Worm (Caenorhabditis elegans) whole organism, late embryonic: Measurements from ENCODE around the gene T19D12.1.

Experiments used
- C08G9.2 ChIP-seq: sonication (generic microtip); optimal IDR thresholded peaks from 2 replicates; lab custom pipeline; 2016; ENCODE audit warnings: mild to moderate bottlenecking, missing genetic modification characterization, moderate library complexity, missing compliant biosample characterization
- F13H6.1 ChIP-seq: sonication (generic microtip); optimal IDR thresholded peaks from 2 replicates; lab custom pipeline; 2016; ENCODE audit warnings: missing genetic modification characterization, missing compliant biosample characterization
- K02D7.2 ChIP-seq: sonication (generic microtip); optimal IDR thresholded peaks from 2 replicates; lab custom pipeline; 2017; ENCODE audit warnings: mild to moderate bottlenecking, missing genetic modification characterization, missing compliant biosample characterization
- K09A11.1 ChIP-seq: sonication (generic microtip); optimal IDR thresholded peaks from 2 replicates; lab custom pipeline; 2017; ENCODE audit warnings: antibody characterized with exemption, mild to moderate bottlenecking, missing genetic modification characterization, missing compliant biosample characterization; ENCODE audit not compliant: insufficient read depth
- T23F11.4 ChIP-seq: fragments of 200-800 bp; sonication (Bioruptor generic); optimal IDR thresholded peaks from 2 replicates; lab custom pipeline; 2018; ENCODE audit warnings: mild to moderate bottlenecking, missing genetic modification characterization, missing compliant biosample characterization
- ceh-14 ChIP-seq: sonication (generic microtip); optimal IDR thresholded peaks from 2 replicates; lab custom pipeline; 2016; ENCODE audit warnings: missing genotype, missing genetic modification characterization, missing compliant biosample characterization
- ceh-18 ChIP-seq: sonication (generic microtip); optimal IDR thresholded peaks from 2 replicates; lab custom pipeline; 2016; ENCODE audit warnings: missing genetic modification characterization, missing compliant biosample characterization
- ceh-24 ChIP-seq: sonication (generic microtip); optimal IDR thresholded peaks from 2 replicates; lab custom pipeline; 2016; ENCODE audit warnings: mild to moderate bottlenecking, missing genetic modification characterization, missing compliant biosample characterization
- ceh-30 ChIP-seq: fragments of 150-350 bp; optimal IDR thresholded peaks from 2 replicates; lab custom pipeline; 2014; ENCODE audit warnings: missing biosample characterization, missing genetic modification characterization
- ceh-31 ChIP-seq: sonication (generic microtip); optimal IDR thresholded peaks from 2 replicates; lab custom pipeline; 2016; ENCODE audit warnings: missing genetic modification characterization, missing compliant biosample characterization
- ceh-34 ChIP-seq: sonication (generic microtip); optimal IDR thresholded peaks from 2 replicates; lab custom pipeline; 2016; ENCODE audit warnings: mild to moderate bottlenecking, missing genetic modification characterization, missing compliant biosample characterization
- ceh-45 ChIP-seq: fragments of 200-800 bp; sonication (Bioruptor generic); IDR thresholded peaks from 2 replicates; pipeline ENCODE4 v1.3.6; 2022; ENCODE audit warnings: missing genetic modification reagents, missing genetic modification characterization, missing compliant biosample characterization
- ceh-9 ChIP-seq: sonication (generic microtip); optimal IDR thresholded peaks from 2 replicates; lab custom pipeline; 2016; ENCODE audit warnings: mild to moderate bottlenecking, missing genetic modification characterization, inconsistent platforms, missing compliant biosample characterization
- che-1 ChIP-seq: sonication (generic microtip); optimal IDR thresholded peaks from 2 replicates; lab custom pipeline; 2016; ENCODE audit warnings: mild to moderate bottlenecking, missing genetic modification characterization, missing compliant biosample characterization
- dve-1 ChIP-seq: sonication (generic microtip); optimal IDR thresholded peaks from 2 replicates; lab custom pipeline; 2017; ENCODE audit warnings: antibody characterized with exemption, mild to moderate bottlenecking, missing genetic modification characterization, missing compliant biosample characterization
- ets-4 ChIP-seq: sonication (generic microtip); optimal IDR thresholded peaks from 2 replicates; lab custom pipeline; 2016; ENCODE audit warnings: missing genetic modification characterization, missing compliant biosample characterization
- eyg-1 ChIP-seq: sonication (generic microtip); optimal IDR thresholded peaks from 2 replicates; lab custom pipeline; 2016; ENCODE audit warnings: missing genotype, missing genetic modification characterization, missing compliant biosample characterization
- fax-1 ChIP-seq: sonication (generic microtip); optimal IDR thresholded peaks from 2 replicates; lab custom pipeline; 2016; ENCODE audit warnings: missing genotype, missing genetic modification characterization, missing compliant biosample characterization
- hlh-13 ChIP-seq: fragments of 200-800 bp; sonication (Bioruptor generic); optimal IDR thresholded peaks from 2 replicates; lab custom pipeline; 2018; ENCODE audit warnings: mild to moderate bottlenecking, missing genetic modification characterization, missing compliant biosample characterization
- hlh-30 ChIP-seq: sonication (generic microtip); optimal IDR thresholded peaks from 2 replicates; lab custom pipeline; 2017; ENCODE audit warnings: antibody characterized with exemption, missing genetic modification characterization, missing compliant biosample characterization; ENCODE audit not compliant: insufficient read depth
- hlh-6 ChIP-seq: sonication (generic microtip); optimal IDR thresholded peaks from 2 replicates; lab custom pipeline; 2016; ENCODE audit warnings: missing genotype, missing genetic modification characterization, missing compliant biosample characterization
- lin-11 ChIP-seq: fragments of 200-800 bp; sonication (Bioruptor generic); optimal IDR thresholded peaks from 2 replicates; lab custom pipeline; 2018; ENCODE audit warnings: mild to moderate bottlenecking, missing genetic modification characterization, missing compliant biosample characterization
- mec-3 ChIP-seq: sonication (generic microtip); optimal IDR thresholded peaks from 2 replicates; lab custom pipeline; 2016; ENCODE audit warnings: borderline replicate concordance, missing genetic modification characterization, missing compliant biosample characterization
- nfya-1 ChIP-seq: sonication (generic microtip); optimal IDR thresholded peaks from 2 replicates; lab custom pipeline; 2017; ENCODE audit warnings: missing genetic modification characterization, mild to moderate bottlenecking, missing compliant biosample characterization, antibody characterized with exemption, moderate library complexity
- nhr-11 ChIP-seq: fragments of 150-350 bp; optimal IDR thresholded peaks from 2 replicates; lab custom pipeline; 2014; ENCODE audit warnings: missing biosample characterization, missing genetic modification characterization
- npax-4 ChIP-seq: sonication (generic microtip); optimal IDR thresholded peaks from 2 replicates; lab custom pipeline; 2016; ENCODE audit warnings: missing genetic modification characterization, missing compliant biosample characterization
- pag-3 ChIP-seq: sonication (generic microtip); optimal IDR thresholded peaks from 2 replicates; lab custom pipeline; 2016; ENCODE audit warnings: missing compliant biosample characterization, missing genetic modification characterization, borderline replicate concordance
- pat-9 ChIP-seq: fragments of 200-800 bp; sonication (Bioruptor generic); optimal IDR thresholded peaks from 2 replicates; lab custom pipeline; 2018; ENCODE audit warnings: mild to moderate bottlenecking, missing genetic modification characterization, moderate library complexity, missing compliant biosample characterization
- pax-1 ChIP-seq: fragments of 150-350 bp; optimal IDR thresholded peaks from 2 replicates; lab custom pipeline; 2014; ENCODE audit warnings: missing biosample characterization, missing genetic modification characterization
- pha-2 ChIP-seq: sonication (generic microtip); optimal IDR thresholded peaks from 2 replicates; lab custom pipeline; 2017; ENCODE audit warnings: mild to moderate bottlenecking, missing genetic modification characterization, missing compliant biosample characterization
- ref-2 ChIP-seq: sonication (generic microtip); optimal IDR thresholded peaks from 2 replicates; lab custom pipeline; 2016; ENCODE audit warnings: missing genetic modification characterization, missing compliant biosample characterization
- rnt-1 ChIP-seq: sonication (generic microtip); optimal IDR thresholded peaks from 2 replicates; lab custom pipeline; 2016; ENCODE audit warnings: missing genetic modification characterization, missing compliant biosample characterization
- sdc-2 ChIP-seq: sonication (generic microtip); optimal IDR thresholded peaks from 2 replicates; lab custom pipeline; 2016; ENCODE audit warnings: missing genotype, missing genetic modification characterization, missing compliant biosample characterization
- tbx-7 ChIP-seq: sonication (generic microtip); optimal IDR thresholded peaks from 2 replicates; lab custom pipeline; 2016; ENCODE audit warnings: missing genotype, missing genetic modification characterization, missing compliant biosample characterization
- ttx-3 ChIP-seq: sonication (generic microtip); optimal IDR thresholded peaks from 2 replicates; lab custom pipeline; 2016; ENCODE audit warnings: missing genetic modification reagents, missing genetic modification characterization, missing compliant biosample characterization
- unc-3 ChIP-seq, 2 experiments: fragments of 200-800 bp in 1 of 2; sonication (Bioruptor generic) in 1 of 2; sonication (generic microtip) in 1 of 2; conservative IDR thresholded peaks in 1 of 2; optimal IDR thresholded peaks in 1 of 2; 2 replicates each; pipeline versions ENCODE4 v1.3.6 to Lab custom; 2016 to 2022; ENCODE audit warnings: missing compliant biosample characterization in 2 of 2, missing genetic modification characterization in 2 of 2, missing genetic modification reagents in 1 of 2
- unc-55 ChIP-seq: sonication (generic microtip); optimal IDR thresholded peaks from 2 replicates; lab custom pipeline; 2017; ENCODE audit warnings: missing biosample characterization, missing genetic modification reagents, missing genetic modification characterization
- unc-86 ChIP-seq: sonication (generic microtip); optimal IDR thresholded peaks from 2 replicates; lab custom pipeline; 2016; ENCODE audit warnings: missing genetic modification characterization, missing compliant biosample characterization
- zip-5 ChIP-seq: sonication (generic microtip); optimal IDR thresholded peaks from 2 replicates; lab custom pipeline; 2016; ENCODE audit warnings: missing genetic modification characterization, missing compliant biosample characterization
- ztf-16 ChIP-seq: sonication (generic microtip); optimal IDR thresholded peaks from 2 replicates; lab custom pipeline; 2017; ENCODE audit warnings: missing genetic modification characterization, missing compliant biosample characterization

Gene T19D12.1

DNA sequence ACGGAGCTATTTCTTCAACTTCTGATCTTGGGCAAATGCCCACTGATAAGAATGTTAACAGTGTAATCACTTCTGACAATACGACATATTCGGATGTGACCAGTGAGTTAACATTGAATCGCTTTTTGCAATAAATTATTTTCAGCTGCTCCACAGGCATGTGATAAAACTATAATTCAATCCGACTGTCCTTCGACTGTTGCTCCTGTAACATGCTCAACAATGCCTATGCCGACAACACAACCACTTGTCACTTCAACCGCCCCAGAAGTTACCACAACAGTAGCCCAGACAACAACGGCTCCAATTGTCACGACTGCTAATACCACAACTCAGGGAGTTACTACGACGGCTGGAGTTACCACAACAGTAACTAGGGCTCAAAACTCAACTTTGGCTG, 836 bp downstream of the T19D12.1 start:
- TF ChIP-seq K02D7.2 (tag; lab: Kevin White, UChicago) (no peak), unc-3 (GFP tag; conservative IDR thresholded peaks at IDR 0.05; lab: Robert Waterston, UW) (no peak), unc-3 (tag; optimal IDR thresholded peaks at IDR 0.05; lab: Kevin White, UChicago) (no peak), ceh-30 (tag; lab: Kevin White, UChicago) (no peak), ztf-16 (tag; lab: Kevin White, UChicago) (no peak), rnt-1 (tag; lab: Kevin White, UChicago) (no peak), ref-2 (no peak), dve-1 (tag; lab: Kevin White, UChicago) (no peak), sdc-2 (no peak), ceh-45 (GFP tag; lab: Robert Waterston, UW) (no peak), T23F11.4 (GFP tag; lab: Kevin White, UChicago) (no peak), K09A11.1 (tag; lab: Kevin White, UChicago) (no peak)

DNA sequence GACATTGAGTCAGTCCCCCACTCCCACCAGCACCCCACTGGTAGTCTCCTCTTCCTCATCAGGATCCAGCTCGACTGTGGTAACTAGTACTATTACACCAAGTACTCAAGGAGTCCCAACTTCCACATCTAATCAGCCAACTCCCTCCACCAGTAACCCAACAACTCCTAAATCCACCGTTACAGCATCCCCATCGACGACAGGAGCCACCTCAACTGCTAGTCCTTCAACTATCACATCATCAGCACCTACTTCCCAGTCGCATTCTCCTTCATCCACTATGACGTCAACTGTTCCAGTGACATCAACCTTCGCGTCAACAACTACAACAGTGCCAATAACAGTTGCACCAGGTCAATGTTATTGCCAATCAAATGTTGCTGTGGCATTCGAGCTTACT, 1.8 kb downstream of the T19D12.1 start:
- TF ChIP-seq pag-3 (tag; lab: Kevin White, UChicago) (no peak), dve-1 (tag; lab: Kevin White, UChicago) (no peak), pat-9 (tag; lab: Kevin White, UChicago) (no peak), fax-1 (tag; lab: Kevin White, UChicago) (no peak), K09A11.1 (tag; lab: Kevin White, UChicago) (no peak), mec-3 (tag; lab: Kevin White, UChicago) (no peak), sdc-2 (no peak), tbx-7 (tag; lab: Kevin White, UChicago) (no peak), ceh-14 (tag; lab: Kevin White, UChicago) (no peak), ceh-31 (tag; lab: Kevin White, UChicago) (no peak), ceh-34 (tag; lab: Kevin White, UChicago) (no peak), nfya-1 (no peak), npax-4 (tag; lab: Kevin White, UChicago) (no peak)

DNA sequence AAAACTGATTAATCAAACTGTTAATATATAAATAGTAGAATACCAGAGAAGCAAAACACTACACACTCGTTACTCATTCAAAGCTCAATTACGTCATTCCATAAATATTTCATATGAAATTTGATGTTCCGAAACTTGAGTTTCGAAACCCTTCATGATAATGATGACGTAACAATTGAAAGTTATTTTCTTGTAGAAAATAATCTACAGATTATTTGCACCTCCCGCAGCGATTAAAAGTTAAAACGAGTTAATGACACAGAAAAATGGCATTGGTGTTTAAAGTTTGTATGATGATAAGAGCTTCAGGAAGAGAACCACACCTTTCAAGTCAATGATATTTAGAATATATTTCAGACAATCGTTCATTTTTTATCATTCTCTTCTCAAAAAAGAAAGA, 7.2 kb downstream of the T19D12.1 start, which contains the start of gene H43E16.1:
TSS of gene H43E16.1 (plus strand) at position 375 of the 400 bp plus-strand sequence.
- TF ChIP-seq unc-86 (tag; lab: Kevin White, UChicago) (no peak), hlh-30 (tag; lab: Kevin White, UChicago) (no peak), unc-55 (no peak), eyg-1 (tag; lab: Kevin White, UChicago) (no peak), lin-11 (no peak), ets-4 (tag; lab: Kevin White, UChicago) (no peak)

DNA sequence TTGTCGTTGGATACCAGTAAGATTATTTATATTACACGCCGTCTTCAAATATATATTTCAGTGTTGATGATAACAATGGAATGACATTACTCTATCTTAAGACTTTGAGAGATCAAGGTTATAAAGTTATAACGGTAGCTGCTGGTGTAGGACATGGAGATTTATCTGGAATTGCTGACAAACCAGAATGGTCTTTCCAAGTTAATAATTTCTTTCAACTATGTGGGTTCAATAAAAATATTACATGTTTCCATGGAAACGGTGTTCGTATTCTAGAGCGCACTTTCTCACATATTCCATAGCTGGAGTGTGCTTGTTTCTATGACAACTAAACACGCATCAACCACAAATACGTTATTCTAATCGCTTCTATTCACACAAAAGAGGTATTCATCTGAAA, 13.0 kb downstream of the T19D12.1 start, which contains the start of gene ift-74:
TSS of gene ift-74 (plus strand) at position 301 of the 400 bp plus-strand sequence.
- no peak for TF ChIP-seq zip-5 (tag; lab: Kevin White, UChicago)
- no peak for TF ChIP-seq ceh-24 (tag; lab: Kevin White, UChicago)
- TF ChIP-seq ttx-3 (tag; lab: Kevin White, UChicago) = no peak
- TF ChIP-seq ceh-31 (tag; lab: Kevin White, UChicago) = no peak
- TF ChIP-seq dve-1 (tag; lab: Kevin White, UChicago) = no peak
- TF ChIP-seq pag-3 (tag; lab: Kevin White, UChicago) = no peak
- TF ChIP-seq C08G9.2 (tag; lab: Kevin White, UChicago) = no peak
- TF ChIP-seq nhr-11 (tag; lab: Kevin White, UChicago) = no peak
- TF ChIP-seq pax-1 = no peak
- no peak for TF ChIP-seq hlh-6 (tag; lab: Kevin White, UChicago)
- TF ChIP-seq F13H6.1 = no peak
- no peak for TF ChIP-seq ceh-18 (tag; lab: Kevin White, UChicago)
- no peak for TF ChIP-seq ceh-9
- no peak for TF ChIP-seq eyg-1 (tag; lab: Kevin White, UChicago)
- TF ChIP-seq che-1 (tag; lab: Kevin White, UChicago) = no peak
- TF ChIP-seq pha-2 (tag; lab: Kevin White, UChicago) = no peak
- no peak for TF ChIP-seq hlh-13 (GFP tag; lab: Kevin White, UChicago)
- TF ChIP-seq T23F11.4 (GFP tag; lab: Kevin White, UChicago) = no peak
- no peak for TF ChIP-seq ceh-30 (tag; lab: Kevin White, UChicago)
- TF ChIP-seq ceh-14 (tag; lab: Kevin White, UChicago) = no peak
